Worm (Caenorhabditis elegans): ENCODE data around the gene Y75B7AR.1.

DNA sequence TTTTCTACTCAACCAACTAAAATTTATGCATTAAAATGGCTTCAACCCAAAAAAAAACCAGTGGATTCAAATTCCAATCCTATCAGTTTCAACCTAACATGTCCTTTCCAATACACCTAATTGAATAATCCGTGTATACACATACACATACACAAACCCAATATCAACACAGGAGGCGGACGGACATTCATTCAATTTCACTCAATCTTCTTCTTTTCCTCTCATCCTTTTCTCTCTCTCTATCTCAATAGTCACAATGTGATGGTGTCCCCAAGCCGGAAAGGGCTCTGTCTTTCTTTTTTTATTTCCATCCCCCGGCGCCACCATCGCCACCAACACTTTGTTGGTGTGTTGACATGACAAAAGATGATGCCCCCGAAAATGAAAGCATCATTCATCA lies 43.0 kb downstream of the Y75B7AR.1 start:
- TF ChIP-seq flt-1 (GFP tag; IDR thresholded peaks at IDR 0.05) (no peak), ref-1 (GFP tag; conservative IDR thresholded peaks at IDR 0.05) (no peak), T22C8.4 (GFP tag; IDR thresholded peaks at IDR 0.05) (no peak), ztf-23 (GFP tag; IDR thresholded peaks at IDR 0.05) (no peak), klf-2 (GFP tag; conservative IDR thresholded peaks at IDR 0.05) (no peak), tab-1 (GFP tag; IDR thresholded peaks at IDR 0.05) (no peak)
